Fruit fly (Drosophila melanogaster) whole organism, embryonic: ENCODE measurements around the gene CG32202.

ENCODE experiments used
- Abd-B ChIP-seq: fragments of 200-800 bp; sonication (Bioruptor generic); optimal IDR thresholded peaks from 2 replicates; lab custom pipeline; 2018; ENCODE audit warnings: missing biosample characterization, mild to moderate bottlenecking, missing genetic modification characterization, moderate library complexity
- Asciz ChIP-seq: fragments of 200-800 bp; sonication (Bioruptor generic); optimal IDR thresholded peaks from 2 replicates; lab custom pipeline; 2017; ENCODE audit warnings: missing biosample characterization, mild to moderate bottlenecking, missing genetic modification characterization, missing genetic modification reagents
- CG10209 ChIP-seq: fragments of 200-800 bp; sonication (Bioruptor generic); optimal IDR thresholded peaks from 3 replicates; lab custom pipeline; 2017; ENCODE audit warnings: missing biosample characterization, mild to moderate bottlenecking, missing genetic modification characterization, missing genetic modification reagents
- CG10267 ChIP-seq: fragments of 200-800 bp; sonication (Bioruptor generic); optimal IDR thresholded peaks from 2 replicates; lab custom pipeline; 2018; ENCODE audit warnings: missing biosample characterization, mild to moderate bottlenecking, missing genetic modification characterization, moderate library complexity
- CG10274 ChIP-seq: fragments of 200-800 bp; sonication (Bioruptor generic); optimal IDR thresholded peaks from 3 replicates; lab custom pipeline; 2017; ENCODE audit warnings: missing biosample characterization, mild to moderate bottlenecking, missing genetic modification characterization
- CG11247 ChIP-seq: fragments of 200-800 bp; sonication (Bioruptor generic); IDR thresholded peaks from 2 replicates; pipeline ENCODE4 v1.3.6; 2022; ENCODE audit warnings: missing biosample characterization, missing genetic modification characterization
- CG11456 ChIP-seq: fragments of 200-800 bp; sonication (Bioruptor generic); IDR thresholded peaks from 3 replicates; pipeline ENCODE4 v1.3.6; 2022; ENCODE audit warnings: missing biosample characterization, missing genetic modification characterization
- CG13123 ChIP-seq: fragments of 200-800 bp; sonication (Bioruptor generic); optimal IDR thresholded peaks from 2 replicates; lab custom pipeline; 2016; ENCODE audit warnings: missing biosample characterization, missing genetic modification characterization
- CG14050 ChIP-seq: fragments of 200-800 bp; sonication (Bioruptor generic); IDR thresholded peaks from 3 replicates; pipeline ENCODE4 v1.3.6; 2022; ENCODE audit warnings: missing biosample characterization, missing genetic modification characterization
- CG15479 ChIP-seq: fragments of 200-800 bp; sonication (Bioruptor generic); optimal IDR thresholded peaks from 3 replicates; lab custom pipeline; 2019; ENCODE audit warnings: missing biosample characterization, mild to moderate bottlenecking, missing genetic modification characterization, moderate library complexity
- CG15514 ChIP-seq: fragments of 200-800 bp; sonication (Bioruptor generic); optimal IDR thresholded peaks from 3 replicates; lab custom pipeline; 2017; ENCODE audit warnings: missing biosample characterization, missing genetic modification characterization, mild to moderate bottlenecking, moderate library complexity, missing genetic modification reagents
- CG1602 ChIP-seq: fragments of 200-800 bp; sonication (Bioruptor generic); optimal IDR thresholded peaks from 3 replicates; lab custom pipeline; 2016; ENCODE audit warnings: missing biosample characterization, missing genetic modification characterization
- CG16815 ChIP-seq: fragments of 200-800 bp; sonication (Bioruptor generic); optimal IDR thresholded peaks from 3 replicates; lab custom pipeline; 2017; ENCODE audit warnings: missing biosample characterization, mild to moderate bottlenecking, missing genetic modification characterization
- CG17328 ChIP-seq: fragments of 200-800 bp; sonication (Bioruptor generic); IDR thresholded peaks from 2 replicates; pipeline ENCODE4 v1.3.6; 2022; ENCODE audit warnings: missing biosample characterization, missing genetic modification characterization
- CG2678 ChIP-seq: fragments of 200-800 bp; sonication (Bioruptor generic); optimal IDR thresholded peaks from 3 replicates; lab custom pipeline; 2019; ENCODE audit warnings: missing biosample characterization, mild to moderate bottlenecking, missing genetic modification characterization, moderate library complexity
- CG31441 ChIP-seq: fragments of 200-800 bp; sonication (Bioruptor generic); IDR thresholded peaks from 2 replicates; pipeline ENCODE4 v1.3.6; 2022; ENCODE audit warnings: missing biosample characterization, missing genetic modification characterization
- CG3281 ChIP-seq: fragments of 200-800 bp; sonication (Bioruptor generic); optimal IDR thresholded peaks from 3 replicates; lab custom pipeline; 2017; ENCODE audit warnings: missing biosample characterization, mild to moderate bottlenecking, missing genetic modification characterization
- CG6654 ChIP-seq: fragments of 200-800 bp; sonication (Bioruptor generic); optimal IDR thresholded peaks from 2 replicates; lab custom pipeline; 2017; ENCODE audit warnings: missing biosample characterization, mild to moderate bottlenecking, missing genetic modification characterization
- CG7556 ChIP-seq: fragments of 200-800 bp; sonication (Bioruptor generic); optimal IDR thresholded peaks from 2 replicates; lab custom pipeline; 2017; ENCODE audit warnings: missing biosample characterization, mild to moderate bottlenecking, missing genetic modification characterization
- CG7745 ChIP-seq: fragments of 200-800 bp; sonication (Bioruptor generic); optimal IDR thresholded peaks from 2 replicates; lab custom pipeline; 2018; ENCODE audit warnings: missing biosample characterization, mild to moderate bottlenecking, missing genetic modification characterization, moderate library complexity
- CG8359 ChIP-seq: fragments of 200-800 bp; sonication (Bioruptor generic); optimal IDR thresholded peaks from 2 replicates; lab custom pipeline; 2017; ENCODE audit warnings: missing biosample characterization, mild to moderate bottlenecking, missing genetic modification characterization, borderline replicate concordance
- CG8478 ChIP-seq: fragments of >200 bp; optimal IDR thresholded peaks from 2 replicates; lab custom pipeline; 2018
- CG8765 ChIP-seq: fragments of 200-800 bp; sonication (Bioruptor generic); IDR thresholded peaks from 2 replicates; pipeline ENCODE4 v1.3.6; 2022; ENCODE audit warnings: missing biosample characterization, missing genetic modification characterization
- CTCF ChIP-seq: fragments of 200-800 bp; sonication (Bioruptor generic); optimal IDR thresholded peaks from 2 replicates; lab custom pipeline; 2017; ENCODE audit warnings: missing biosample characterization, mild to moderate bottlenecking, missing genetic modification characterization, moderate library complexity
- Camta ChIP-seq: fragments of 200-800 bp; sonication (Bioruptor generic); optimal IDR thresholded peaks from 2 replicates; lab custom pipeline; 2016; ENCODE audit warnings: missing biosample characterization, missing genetic modification characterization
- D ChIP-seq, 2 experiments: fragments of 200-800 bp in 1 of 2; fragments of >200 bp in 1 of 2; sonication (Bioruptor generic) in 1 of 2; optimal IDR thresholded peaks; 2 replicates in 1 of 2; 3 replicates in 1 of 2; lab custom pipeline; 2017; ENCODE audit warnings: mild to moderate bottlenecking in 1 of 2, missing biosample characterization in 1 of 2, missing genetic modification characterization in 1 of 2, missing genetic modification reagents in 1 of 2
- HHEX ChIP-seq: fragments of 200-800 bp; sonication (Bioruptor generic); optimal IDR thresholded peaks from 3 replicates; lab custom pipeline; 2017; ENCODE audit warnings: missing biosample characterization, mild to moderate bottlenecking, missing genetic modification characterization, missing genetic modification reagents
- HLHmδ ChIP-seq: fragments of 200-800 bp; sonication (Bioruptor generic); optimal IDR thresholded peaks from 2 replicates; lab custom pipeline; 2018; ENCODE audit warnings: missing biosample characterization, mild to moderate bottlenecking, missing genetic modification characterization, moderate library complexity
- HmgD ChIP-seq: fragments of 200-800 bp; sonication (Bioruptor generic); optimal IDR thresholded peaks from 3 replicates; lab custom pipeline; 2016; ENCODE audit warnings: missing biosample characterization, missing genetic modification characterization
- Hr78 ChIP-seq, 2 experiments: fragments of 200-800 bp in 1 of 2; fragments of >200 bp in 1 of 2; sonication (Bioruptor generic) in 1 of 2; optimal IDR thresholded peaks; 2 replicates each; lab custom pipeline; 2017 to 2019; ENCODE audit warnings: missing biosample characterization in 2 of 2, missing genetic modification characterization in 2 of 2, mild to moderate bottlenecking in 1 of 2, moderate library complexity in 1 of 2
- Mrtf ChIP-seq: fragments of 200-800 bp; sonication (Bioruptor generic); IDR thresholded peaks from 3 replicates; pipeline ENCODE4 v1.3.6; 2022; ENCODE audit warnings: missing biosample characterization, missing genetic modification characterization
- Pdp1 ChIP-seq, 2 experiments: fragments of 200-800 bp; sonication (Bioruptor generic); optimal IDR thresholded peaks; 3 replicates each; lab custom pipeline; 2016; ENCODE audit warnings: missing biosample characterization in 2 of 2, missing genetic modification characterization in 2 of 2, mild to moderate bottlenecking in 1 of 2, moderate library complexity in 1 of 2
- Taf1 ChIP-seq: fragments of 200-800 bp; sonication (Bioruptor generic); IDR thresholded peaks from 2 replicates; pipeline ENCODE4 v1.3.6; 2022; ENCODE audit warnings: missing biosample characterization, missing genetic modification characterization
- YL-1 ChIP-seq: fragments of 200-800 bp; sonication (Bioruptor generic); optimal IDR thresholded peaks from 3 replicates; lab custom pipeline; 2017; ENCODE audit warnings: missing biosample characterization, mild to moderate bottlenecking, missing genetic modification characterization
- chinmo ChIP-seq: fragments of 200-800 bp; sonication (Bioruptor generic); IDR thresholded peaks from 4 replicates; pipeline ENCODE4 v1.3.6; 2022; ENCODE audit warnings: missing biosample characterization, missing genetic modification characterization; ENCODE audit not compliant: partially characterized antibody
- croc ChIP-seq: fragments of 200-800 bp; sonication (Bioruptor generic); conservative IDR thresholded peaks from 3 replicates; pipeline ENCODE4 v1.3.6; 2022; ENCODE audit warnings: missing biosample characterization, missing genetic modification characterization
- dm ChIP-seq: fragments of 200-800 bp; sonication (Bioruptor generic); optimal IDR thresholded peaks from 3 replicates; lab custom pipeline; 2016; ENCODE audit warnings: missing biosample characterization, missing genetic modification characterization
- grau ChIP-seq: fragments of 200-800 bp; optimal IDR thresholded peaks from 3 replicates; lab custom pipeline; 2019; ENCODE audit warnings: missing biosample characterization, mild to moderate bottlenecking, missing genetic modification characterization, moderate library complexity
- gsb ChIP-seq: fragments of 200-800 bp; sonication (Bioruptor generic); IDR thresholded peaks from 2 replicates; pipeline ENCODE4 v1.3.6; 2022; ENCODE audit warnings: missing biosample characterization, missing genetic modification characterization
- ham ChIP-seq: fragments of 200-800 bp; sonication (Bioruptor generic); IDR thresholded peaks from 2 replicates; pipeline ENCODE4 v1.3.6; 2022; ENCODE audit warnings: missing biosample characterization, missing genetic modification characterization
- kay ChIP-seq: fragments of 200-800 bp; sonication (Bioruptor generic); optimal IDR thresholded peaks from 2 replicates; lab custom pipeline; 2016; ENCODE audit warnings: missing biosample characterization, missing genetic modification characterization
- kni ChIP-seq: fragments of 200-800 bp; sonication (Bioruptor generic); optimal IDR thresholded peaks from 3 replicates; lab custom pipeline; 2017; ENCODE audit warnings: mild to moderate bottlenecking, missing biosample characterization, missing genetic modification reagents, missing genetic modification characterization
- knrl ChIP-seq: fragments of 200-800 bp; sonication (Bioruptor generic); IDR thresholded peaks from 3 replicates; pipeline ENCODE4 v1.3.6; 2022; ENCODE audit warnings: missing biosample characterization, missing genetic modification characterization; ENCODE audit not compliant: partially characterized antibody
- lilli ChIP-seq: fragments of 200-800 bp; sonication (Bioruptor generic); optimal IDR thresholded peaks from 3 replicates; lab custom pipeline; 2016; ENCODE audit warnings: missing biosample characterization, missing genetic modification characterization
- lmd ChIP-seq: fragments of 200-800 bp; sonication (Bioruptor generic); IDR thresholded peaks from 2 replicates; pipeline ENCODE4 v1.3.6; 2022; ENCODE audit warnings: missing biosample characterization, missing genetic modification characterization
- pfk ChIP-seq: fragments of 200-800 bp; sonication (Bioruptor generic); optimal IDR thresholded peaks from 2 replicates; lab custom pipeline; 2018; ENCODE audit warnings: missing biosample characterization, mild to moderate bottlenecking, missing genetic modification characterization, moderate library complexity
- prd ChIP-seq, 3 experiments: fragments of >200 bp in 2 of 3; fragments of 200-800 bp in 1 of 3; sonication (Bioruptor generic) in 1 of 3; optimal IDR thresholded peaks in 2 of 3; IDR thresholded peaks in 1 of 3; 2 replicates in 2 of 3; 3 replicates in 1 of 3; pipeline versions ENCODE4 v1.3.6 to Lab custom; 2017 to 2022; ENCODE audit warnings: missing biosample characterization in 1 of 3, missing genetic modification characterization in 1 of 3
- psq ChIP-seq: fragments of 200-800 bp; sonication (Bioruptor generic); optimal IDR thresholded peaks from 2 replicates; lab custom pipeline; 2017; ENCODE audit warnings: missing biosample characterization, missing genetic modification characterization
- ro ChIP-seq: fragments of 200-800 bp; sonication (Bioruptor generic); IDR thresholded peaks from 2 replicates; pipeline ENCODE4 v1.3.6; 2022; ENCODE audit warnings: missing biosample characterization, missing genetic modification characterization
- toy ChIP-seq: fragments of 200-800 bp; sonication (Bioruptor generic); IDR thresholded peaks from 2 replicates; pipeline ENCODE4 v1.3.6; 2022; ENCODE audit warnings: missing biosample characterization, missing genetic modification characterization

The CG32202 gene

dm6 chr3L:18672203-18672602, 9.8 kb upstream of the CG32202 start (continued):
- TF ChIP-seq Abd-B (GFP tag; lab: Kevin White, UChicago) = no peak
- TF ChIP-seq CG7745 = no peak
- no peak for TF ChIP-seq CG8478 (lab: Kevin White, UChicago)
- no peak for TF ChIP-seq Mrtf
- no peak for TF ChIP-seq D (optimal IDR thresholded peaks at IDR 0.05; lab: Kevin White, UChicago)
- TF ChIP-seq D (GFP tag; optimal IDR thresholded peaks at IDR 0.05; lab: Kevin White, UChicago) = no peak
- no peak for TF ChIP-seq pfk (GFP tag; lab: Kevin White, UChicago)
- TF ChIP-seq CG31441 = no peak
- no peak for TF ChIP-seq lmd (GFP tag; lab: Robert Waterston, UW)
- no peak for TF ChIP-seq HmgD (GFP tag; lab: Kevin White, UChicago)
- 0 out of 2 replicates have a peak, but pooled peaks have one; percentile 33 for TF ChIP-seq CG17328
- no peak for TF ChIP-seq gsb (GFP tag; lab: Robert Waterston, UW)
- TF ChIP-seq CG7556 (GFP tag; lab: Kevin White, UChicago) = no peak
- TF ChIP-seq Taf1 (GFP tag; lab: Robert Waterston, UW) = no peak
- TF ChIP-seq toy (GFP tag; lab: Robert Waterston, UW) = no peak
- no peak for TF ChIP-seq CG1602 (GFP tag; lab: Kevin White, UChicago)
- TF ChIP-seq HLHmδ (GFP tag; lab: Kevin White, UChicago) = no peak
- no peak for TF ChIP-seq CG13123 (GFP tag; lab: Kevin White, UChicago)
- no peak for TF ChIP-seq croc (GFP tag; lab: Robert Waterston, UW)
- TF ChIP-seq dm (GFP tag; lab: Kevin White, UChicago) = peak; percentile 8
- no peak for TF ChIP-seq prd (optimal IDR thresholded peaks at IDR 0.05; lab: Kevin White, UChicago)
- TF ChIP-seq prd (GFP tag; IDR thresholded peaks at IDR 0.05; lab: Robert Waterston, UW) = peak; percentile 6; the same call in 1 of the 3 replicates
- no peak for TF ChIP-seq CG10209 (GFP tag; lab: Kevin White, UChicago)
- no peak for TF ChIP-seq CG6654 (GFP tag; lab: Kevin White, UChicago)
- peak; percentile 42 for TF ChIP-seq kni (GFP tag; lab: Kevin White, UChicago)
- peak; percentile 96 for TF ChIP-seq CG15514 (GFP tag; lab: Kevin White, UChicago)
- TF ChIP-seq HHEX (GFP tag; lab: Kevin White, UChicago) = no peak
- peak; percentile 47 for TF ChIP-seq CG3281 (GFP tag; lab: Kevin White, UChicago)
- no peak for TF ChIP-seq CG11456
- 0 out of 3 replicates have a peak, but pooled peaks have one; percentile 17 for TF ChIP-seq knrl (GFP tag; lab: Robert Waterston, UW)
- TF ChIP-seq CG14050 = no peak
- no peak for TF ChIP-seq Asciz
- TF ChIP-seq kay (GFP tag; lab: Kevin White, UChicago) = no peak
- TF ChIP-seq lilli (GFP tag; lab: Kevin White, UChicago) = peak; percentile 21
- TF ChIP-seq ro (GFP tag; lab: Robert Waterston, UW) = no peak
- peak; percentile 30 for TF ChIP-seq CTCF
- no peak for TF ChIP-seq CG2678
- TF ChIP-seq CG16815 (GFP tag; lab: Kevin White, UChicago) = no peak
- 0 out of 2 replicates have a peak, but pooled peaks have one; percentile 16 for TF ChIP-seq CG11247 (GFP tag; lab: Robert Waterston, UW)
- no peak for TF ChIP-seq CG8359 (GFP tag; lab: Kevin White, UChicago)
- TF ChIP-seq grau (tag; lab: Kevin White, UChicago) = peak; percentile 28
- TF ChIP-seq Hr78 (GFP tag; optimal IDR thresholded peaks at IDR 0.05; lab: Kevin White, UChicago) = no peak
- no peak for TF ChIP-seq psq
- no peak for TF ChIP-seq ham
- TF ChIP-seq CG10274 (GFP tag; lab: Kevin White, UChicago) = no peak
- no peak for TF ChIP-seq Camta (GFP tag; lab: Kevin White, UChicago)
- no peak for TF ChIP-seq chinmo (GFP tag; lab: Robert Waterston, UW)
- peak in 1 of 2 experiments; percentile 7 for TF ChIP-seq Pdp1 (GFP tag; optimal IDR thresholded peaks at IDR 0.05; lab: Kevin White, UChicago)
- peak; percentile 42 for TF ChIP-seq YL-1 (GFP tag; lab: Kevin White, UChicago)
- peak; percentile 18 for TF ChIP-seq CG10267 (tag; lab: Kevin White, UChicago)
- no peak for TF ChIP-seq CG15479 (GFP tag; lab: Kevin White, UChicago)
- TF ChIP-seq CG8765 (GFP tag; lab: Robert Waterston, UW) = no peak
